Fruit fly (Drosophila melanogaster) whole organism: ENCODE data around the gene myd.

Source experiments
- CG8478 ChIP-seq: fragments of >200 bp; optimal IDR thresholded peaks from 2 replicates; lab custom pipeline; 2018; ENCODE audit warnings: inconsistent platforms
- Dll ChIP-seq: fragments of >200 bp; optimal IDR thresholded peaks from 2 replicates; lab custom pipeline; 2017
- EcR ChIP-seq, 2 experiments: fragments of >200 bp; optimal IDR thresholded peaks; 2 replicates each; lab custom pipeline; 2017; ENCODE audit warnings: missing biosample characterization in 2 of 2, missing genetic modification characterization in 2 of 2, missing genetic modification reagents in 2 of 2
- pan ChIP-seq: fragments of >200 bp; optimal IDR thresholded peaks from 2 replicates; lab custom pipeline; 2017
- psq ChIP-seq: fragments of >200 bp; optimal IDR thresholded peaks from 2 replicates; lab custom pipeline; 2017
- usp ChIP-seq: fragments of >200 bp; optimal IDR thresholded peaks from 2 replicates; lab custom pipeline; 2017; ENCODE audit warnings: missing biosample characterization, missing genetic modification characterization, mixed read lengths

DNA sequence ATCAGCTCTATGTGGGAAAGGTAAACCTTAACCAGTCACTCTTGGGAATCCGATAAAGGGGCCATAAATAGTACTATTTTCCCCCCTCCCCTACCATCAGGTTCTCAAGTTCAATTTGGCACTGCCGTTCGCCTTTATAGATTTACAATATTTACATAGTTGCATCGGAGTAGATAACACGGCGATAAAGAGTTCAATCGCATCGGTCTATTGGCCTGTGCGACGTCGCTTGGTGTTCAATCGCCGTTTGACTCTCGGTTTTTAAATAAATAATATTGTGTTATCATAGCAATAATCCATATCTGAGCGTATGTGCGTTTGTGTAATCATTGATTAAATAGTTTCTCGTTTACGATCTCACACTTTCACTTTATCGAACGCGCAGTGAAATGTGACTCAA is 69.6 kb downstream of the myd start:
- TF ChIP-seq EcR (GFP tag; optimal IDR thresholded peaks at IDR 0.05; lab: Kevin White, UChicago) (no peak), psq (lab: Kevin White, UChicago) (no peak), Dll (lab: Kevin White, UChicago) (no peak), CG8478 (no peak), pan (lab: Kevin White, UChicago) (no peak), usp (no peak)
